Fruit fly (Drosophila melanogaster) whole organism, embryonic: Measurements from ENCODE around the gene p115.

Experiments used
- ATbp ChIP-seq: fragments of 200-800 bp; sonication (Bioruptor generic); optimal IDR thresholded peaks from 2 replicates; lab custom pipeline; 2017; ENCODE audit warnings: missing biosample characterization, mild to moderate bottlenecking, missing genetic modification characterization, missing genetic modification reagents
- Adf1 ChIP-seq: fragments of 200-800 bp; sonication (Bioruptor generic); IDR thresholded peaks from 2 replicates; pipeline ENCODE4 v1.3.6; 2022; ENCODE audit warnings: missing biosample characterization, missing genetic modification characterization
- Antp ChIP-seq: fragments of 200-800 bp; sonication (Bioruptor generic); optimal IDR thresholded peaks from 3 replicates; lab custom pipeline; 2016; ENCODE audit warnings: missing biosample characterization, missing genetic modification characterization
- CG10274 ChIP-seq: fragments of 200-800 bp; sonication (Bioruptor generic); optimal IDR thresholded peaks from 3 replicates; lab custom pipeline; 2017; ENCODE audit warnings: missing biosample characterization, mild to moderate bottlenecking, missing genetic modification characterization
- CG10462 ChIP-seq: fragments of 200-800 bp; sonication (Bioruptor generic); optimal IDR thresholded peaks from 2 replicates; lab custom pipeline; 2016; ENCODE audit warnings: missing biosample characterization, missing genetic modification characterization
- CG10543 ChIP-seq: fragments of 200-800 bp; sonication (Bioruptor generic); optimal IDR thresholded peaks from 3 replicates; lab custom pipeline; 2017; ENCODE audit warnings: missing biosample characterization, mild to moderate bottlenecking, missing genetic modification characterization, moderate library complexity
- CG11398 ChIP-seq: fragments of 200-800 bp; sonication (Bioruptor generic); optimal IDR thresholded peaks from 2 replicates; lab custom pipeline; 2016; ENCODE audit warnings: missing biosample characterization, missing genetic modification characterization
- CG12659 ChIP-seq: fragments of 200-800 bp; sonication (Bioruptor generic); optimal IDR thresholded peaks from 3 replicates; lab custom pipeline; 2017; ENCODE audit warnings: mild to moderate bottlenecking, missing biosample characterization, missing genetic modification reagents, missing genetic modification characterization
- CG12942 ChIP-seq: fragments of 200-800 bp; sonication (Bioruptor generic); optimal IDR thresholded peaks from 3 replicates; lab custom pipeline; 2016; ENCODE audit warnings: missing biosample characterization, missing genetic modification characterization
- CG14441 ChIP-seq: fragments of 200-800 bp; sonication (Bioruptor generic); IDR thresholded peaks from 2 replicates; pipeline ENCODE4 v1.3.6; 2022; ENCODE audit warnings: missing biosample characterization, missing genetic modification characterization
- CG16779 ChIP-seq: fragments of 200-800 bp; sonication (Bioruptor generic); IDR thresholded peaks from 2 replicates; pipeline ENCODE4 v1.3.6; 2022; ENCODE audit warnings: missing biosample characterization, missing genetic modification characterization
- CG16813 ChIP-seq: fragments of 200-800 bp; sonication (Bioruptor generic); IDR thresholded peaks from 3 replicates; pipeline ENCODE4 v1.3.6; 2022; ENCODE audit warnings: missing biosample characterization, missing genetic modification characterization; ENCODE audit not compliant: partially characterized antibody
- CG17612 ChIP-seq: fragments of 200-800 bp; sonication (Bioruptor generic); IDR thresholded peaks from 2 replicates; pipeline ENCODE4 v1.3.6; 2022; ENCODE audit warnings: missing biosample characterization, missing genetic modification characterization
- CG18262 ChIP-seq: fragments of 200-800 bp; optimal IDR thresholded peaks from 3 replicates; lab custom pipeline; 2019; ENCODE audit warnings: missing biosample characterization, mild to moderate bottlenecking, missing genetic modification characterization, moderate library complexity
- CG18764 ChIP-seq: fragments of 200-800 bp; sonication (Bioruptor generic); optimal IDR thresholded peaks from 3 replicates; lab custom pipeline; 2016; ENCODE audit warnings: missing biosample characterization, missing genetic modification characterization
- CG2678 ChIP-seq: fragments of 200-800 bp; sonication (Bioruptor generic); optimal IDR thresholded peaks from 3 replicates; lab custom pipeline; 2019; ENCODE audit warnings: missing biosample characterization, mild to moderate bottlenecking, missing genetic modification characterization, moderate library complexity
- CG2889 ChIP-seq: fragments of 200-800 bp; sonication (Bioruptor generic); IDR thresholded peaks from 3 replicates; pipeline ENCODE4 v1.3.6; 2022; ENCODE audit warnings: missing biosample characterization, missing genetic modification characterization
- CG30431 ChIP-seq: fragments of 200-800 bp; sonication (Bioruptor generic); optimal IDR thresholded peaks from 2 replicates; lab custom pipeline; 2017; ENCODE audit warnings: missing biosample characterization, missing genetic modification characterization
- CG34422 ChIP-seq: fragments of 200-800 bp; sonication (Bioruptor generic); IDR thresholded peaks from 3 replicates; pipeline ENCODE4 v1.3.6; 2022; ENCODE audit warnings: missing biosample characterization, missing genetic modification characterization
- CG42726 ChIP-seq: fragments of 200-800 bp; sonication (Bioruptor generic); IDR thresholded peaks from 2 replicates; pipeline ENCODE4 v1.3.6; 2022; ENCODE audit warnings: missing biosample characterization, missing genetic modification characterization; ENCODE audit not compliant: partially characterized antibody
- CG4328 ChIP-seq: fragments of 200-800 bp; sonication (Bioruptor generic); optimal IDR thresholded peaks from 3 replicates; lab custom pipeline; 2017; ENCODE audit warnings: missing biosample characterization, missing genetic modification reagents, missing genetic modification characterization
- CG7963 ChIP-seq: fragments of 200-800 bp; sonication (Bioruptor generic); IDR thresholded peaks from 3 replicates; pipeline ENCODE4 v1.3.6; 2022; ENCODE audit warnings: missing biosample characterization, missing genetic modification characterization; ENCODE audit not compliant: partially characterized antibody
- CG9797 ChIP-seq: fragments of 200-800 bp; sonication (Bioruptor generic); optimal IDR thresholded peaks from 3 replicates; lab custom pipeline; 2018; ENCODE audit warnings: missing biosample characterization, mild to moderate bottlenecking, missing genetic modification characterization
- Drgx ChIP-seq: fragments of 200-800 bp; sonication (Bioruptor generic); IDR thresholded peaks from 2 replicates; pipeline ENCODE4 v1.3.6; 2022; ENCODE audit warnings: missing biosample characterization, missing genetic modification characterization
- Gug ChIP-seq: fragments of 200-800 bp; sonication (Bioruptor generic); IDR thresholded peaks from 4 replicates; pipeline ENCODE4 v1.3.6; 2022; ENCODE audit warnings: missing biosample characterization, missing genetic modification characterization
- H2.0 ChIP-seq: fragments of 200-800 bp; sonication (Bioruptor generic); IDR thresholded peaks from 2 replicates; pipeline ENCODE4 v1.3.6; 2022; ENCODE audit warnings: missing biosample characterization, missing genetic modification characterization
- HLH54F ChIP-seq: fragments of 200-800 bp; sonication (Bioruptor generic); optimal IDR thresholded peaks from 3 replicates; lab custom pipeline; 2016; ENCODE audit warnings: missing biosample characterization, missing genetic modification characterization
- HmgD ChIP-seq: fragments of 200-800 bp; sonication (Bioruptor generic); optimal IDR thresholded peaks from 3 replicates; lab custom pipeline; 2016; ENCODE audit warnings: missing biosample characterization, missing genetic modification characterization
- Hmx ChIP-seq: fragments of 200-800 bp; sonication (Bioruptor generic); optimal IDR thresholded peaks from 2 replicates; lab custom pipeline; 2016; ENCODE audit warnings: missing biosample characterization, missing genetic modification characterization
- Mrtf ChIP-seq: fragments of 200-800 bp; sonication (Bioruptor generic); IDR thresholded peaks from 3 replicates; pipeline ENCODE4 v1.3.6; 2022; ENCODE audit warnings: missing biosample characterization, missing genetic modification characterization
- NC2α ChIP-seq: fragments of 200-800 bp; sonication (Bioruptor generic); optimal IDR thresholded peaks from 2 replicates; lab custom pipeline; 2016; ENCODE audit warnings: missing biosample characterization, missing genetic modification characterization
- Scr ChIP-seq: fragments of 200-800 bp; sonication (Bioruptor generic); IDR thresholded peaks from 2 replicates; pipeline ENCODE4 v1.3.6; 2022; ENCODE audit warnings: missing biosample characterization, missing genetic modification characterization; ENCODE audit not compliant: partially characterized antibody
- Sox100B ChIP-seq: fragments of 200-800 bp; sonication (Bioruptor generic); optimal IDR thresholded peaks from 3 replicates; lab custom pipeline; 2018; ENCODE audit warnings: missing biosample characterization, mild to moderate bottlenecking, missing genetic modification characterization
- Spps ChIP-seq: fragments of 200-800 bp; sonication (Bioruptor generic); optimal IDR thresholded peaks from 2 replicates; lab custom pipeline; 2018; ENCODE audit warnings: missing biosample characterization, mild to moderate bottlenecking, missing genetic modification characterization
- ac ChIP-seq: fragments of 200-800 bp; sonication (Bioruptor generic); optimal IDR thresholded peaks from 3 replicates; lab custom pipeline; 2017; ENCODE audit warnings: missing biosample characterization, mild to moderate bottlenecking, missing genetic modification characterization
- chinmo ChIP-seq: fragments of 200-800 bp; sonication (Bioruptor generic); IDR thresholded peaks from 4 replicates; pipeline ENCODE4 v1.3.6; 2022; ENCODE audit warnings: missing biosample characterization, missing genetic modification characterization; ENCODE audit not compliant: partially characterized antibody
- dan ChIP-seq: fragments of 200-800 bp; sonication (Bioruptor generic); IDR thresholded peaks from 2 replicates; pipeline ENCODE4 v1.3.6; 2022; ENCODE audit warnings: missing biosample characterization, missing genetic modification characterization
- dm ChIP-seq: fragments of 200-800 bp; sonication (Bioruptor generic); optimal IDR thresholded peaks from 3 replicates; lab custom pipeline; 2016; ENCODE audit warnings: missing biosample characterization, missing genetic modification characterization
- eve ChIP-seq, 2 experiments: fragments of >200 bp; optimal IDR thresholded peaks; 2 replicates each; lab custom pipeline; 2017; ENCODE audit warnings: missing biosample characterization in 2 of 2, missing genetic modification characterization in 2 of 2
- fu2 ChIP-seq: fragments of 200-800 bp; sonication (Bioruptor generic); optimal IDR thresholded peaks from 2 replicates; lab custom pipeline; 2016; ENCODE audit warnings: missing biosample characterization, missing genetic modification characterization
- gem ChIP-seq: fragments of 200-800 bp; sonication (Bioruptor generic); optimal IDR thresholded peaks from 2 replicates; lab custom pipeline; 2019; ENCODE audit warnings: missing biosample characterization, mild to moderate bottlenecking, missing genetic modification characterization, moderate library complexity
- knrl ChIP-seq: fragments of 200-800 bp; sonication (Bioruptor generic); IDR thresholded peaks from 3 replicates; pipeline ENCODE4 v1.3.6; 2022; ENCODE audit warnings: missing biosample characterization, missing genetic modification characterization; ENCODE audit not compliant: partially characterized antibody
- odd ChIP-seq: fragments of 200-800 bp; sonication (Bioruptor generic); optimal IDR thresholded peaks from 2 replicates; lab custom pipeline; 2017; ENCODE audit warnings: missing biosample characterization, mild to moderate bottlenecking, missing genetic modification characterization
- slou ChIP-seq: fragments of 200-800 bp; sonication (Bioruptor generic); optimal IDR thresholded peaks from 3 replicates; lab custom pipeline; 2016; ENCODE audit warnings: missing biosample characterization, missing genetic modification characterization
- sna ChIP-seq: fragments of 200-800 bp; sonication (Bioruptor generic); IDR thresholded peaks from 2 replicates; pipeline ENCODE4 v1.3.6; 2022; ENCODE audit warnings: missing biosample characterization, missing genetic modification characterization; ENCODE audit not compliant: partially characterized antibody
- usp ChIP-seq: fragments of >200 bp; optimal IDR thresholded peaks from 2 replicates; lab custom pipeline; 2017; ENCODE audit warnings: missing biosample characterization, missing genetic modification characterization
- wek ChIP-seq: fragments of 200-800 bp; sonication (Bioruptor generic); optimal IDR thresholded peaks from 3 replicates; lab custom pipeline; 2018; ENCODE audit warnings: missing biosample characterization, mild to moderate bottlenecking, missing genetic modification characterization, moderate library complexity
- yki ChIP-seq: fragments of >200 bp; optimal IDR thresholded peaks from 3 replicates; lab custom pipeline; 2018

Gene p115

DNA sequence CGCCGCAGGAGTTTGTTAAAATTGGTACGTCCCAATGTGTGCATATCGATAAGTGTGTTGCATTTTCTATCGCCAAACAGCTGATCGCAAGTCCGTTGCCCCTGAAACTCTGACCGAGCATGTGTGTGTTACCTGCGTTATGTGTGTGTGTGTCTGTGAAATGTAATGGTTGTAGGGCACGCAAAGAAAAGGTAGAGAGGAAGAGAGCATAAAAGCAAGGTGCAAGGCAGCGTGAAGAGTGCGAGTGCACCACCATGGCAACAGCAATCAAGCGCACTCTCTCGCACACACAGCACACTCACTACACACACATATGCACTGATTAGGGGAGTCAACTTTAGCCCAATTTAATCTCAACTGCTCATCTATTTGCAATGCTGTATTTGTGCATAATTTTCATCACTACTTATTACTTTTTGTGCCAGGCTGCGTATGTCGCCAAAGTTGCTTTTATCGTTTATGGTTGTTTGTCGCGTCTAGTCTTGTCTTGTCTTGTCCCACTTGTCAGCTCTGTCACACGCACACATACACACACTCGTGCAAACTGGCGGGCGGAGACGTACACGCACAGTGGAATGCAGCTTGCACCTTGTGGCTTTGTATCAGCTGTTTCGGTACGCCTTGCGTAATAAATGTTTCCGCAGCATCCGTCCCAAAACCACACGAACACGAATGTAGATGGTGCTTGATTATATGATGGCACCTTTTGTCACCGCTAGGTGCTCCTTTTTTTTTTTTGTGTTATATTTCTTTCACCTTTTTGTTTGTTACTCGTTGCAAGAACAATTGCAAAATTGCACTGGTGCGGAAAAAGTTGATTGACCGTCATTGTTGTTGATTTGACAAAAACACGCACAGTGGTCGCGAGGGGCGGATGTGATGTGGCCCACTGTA lies 44.0 kb downstream of the p115 start (continued):
- TF ChIP-seq CG14441 (GFP tag; lab: Robert Waterston, UW), result peak; percentile 64
- peak; percentile 61 for TF ChIP-seq CG18764 (GFP tag; lab: Kevin White, UChicago)
- no peak for TF ChIP-seq CG7963 (GFP tag; lab: Robert Waterston, UW)
- TF ChIP-seq CG10543 (GFP tag; lab: Kevin White, UChicago), result peak; percentile 70
- peak; percentile 79 for TF ChIP-seq Antp (GFP tag; lab: Kevin White, UChicago)
- 0 out of 3 replicates have a peak, but pooled peaks have one; percentile 15 for TF ChIP-seq CG2889
- TF ChIP-seq usp (GFP tag; lab: Kevin White, UChicago), result no peak
- TF ChIP-seq CG11398, result peak; percentile 76
- TF ChIP-seq ac (GFP tag; lab: Kevin White, UChicago), result peak; percentile 32
- no peak for TF ChIP-seq sna (GFP tag; lab: Robert Waterston, UW)
- TF ChIP-seq CG12659 (GFP tag; lab: Kevin White, UChicago), result peak; percentile 79
- TF ChIP-seq slou, result no peak
- peak; percentile 78 for TF ChIP-seq NC2α (GFP tag; lab: Kevin White, UChicago)
- TF ChIP-seq CG30431 (GFP tag; lab: Kevin White, UChicago), result peak; percentile 86
- no peak for TF ChIP-seq Scr (GFP tag; lab: Robert Waterston, UW)
- peak in 1 of 2 experiments; percentile 46 for TF ChIP-seq eve (GFP tag; optimal IDR thresholded peaks at IDR 0.05; lab: Kevin White, UChicago)
- TF ChIP-seq ATbp (GFP tag; lab: Kevin White, UChicago), result peak; percentile 88
- peak; percentile 87 for TF ChIP-seq CG2678 (tag; lab: Kevin White, UChicago)
- 0 out of 2 replicates have a peak, but pooled peaks have one; percentile 40 for TF ChIP-seq H2.0 (GFP tag; lab: Robert Waterston, UW)
- peak; percentile 14 for TF ChIP-seq CG9797 (GFP tag; lab: Kevin White, UChicago)
- peak; percentile 82 for TF ChIP-seq Gug (GFP tag; lab: Robert Waterston, UW)
- no peak for TF ChIP-seq knrl (GFP tag; lab: Robert Waterston, UW)
- TF ChIP-seq Drgx, result peak; percentile 82
- peak; percentile 44 for TF ChIP-seq HmgD (GFP tag; lab: Kevin White, UChicago)
- peak; percentile 72 for TF ChIP-seq dm (GFP tag; lab: Kevin White, UChicago)
- TF ChIP-seq CG42726 (GFP tag; lab: Robert Waterston, UW), result no peak
- TF ChIP-seq Adf1 (GFP tag; lab: Robert Waterston, UW), result no peak
- TF ChIP-seq CG4328, result peak; percentile 80
- TF ChIP-seq gem (tag; lab: Kevin White, UChicago), result peak; percentile 89
- TF ChIP-seq Sox100B (GFP tag; lab: Kevin White, UChicago), result peak; percentile 93
- TF ChIP-seq CG10274 (GFP tag; lab: Kevin White, UChicago), result peak; percentile 66
- peak; percentile 58; the same call in 2 of the 3 replicates for TF ChIP-seq CG34422 (GFP tag; lab: Robert Waterston, UW)
- TF ChIP-seq HLH54F (GFP tag; lab: Kevin White, UChicago), result peak; percentile 56
- peak; percentile 70 for TF ChIP-seq CG12942 (GFP tag; lab: Kevin White, UChicago)
- peak; percentile 77 for TF ChIP-seq CG10462 (GFP tag; lab: Kevin White, UChicago)
- TF ChIP-seq chinmo, result 0 out of 4 replicates have a peak, but pooled peaks have one; percentile 36
- TF ChIP-seq wek (GFP tag; lab: Kevin White, UChicago), result peak; percentile 12
- peak; percentile 92 for TF ChIP-seq CG18262 (tag; lab: Kevin White, UChicago)
- TF ChIP-seq Mrtf (GFP tag; lab: Robert Waterston, UW), result 0 out of 3 replicates have a peak, but pooled peaks have one; percentile 9
- peak; percentile 54 for TF ChIP-seq Spps (tag; lab: Kevin White, UChicago)
- TF ChIP-seq odd (GFP tag; lab: Kevin White, UChicago), result peak; percentile 82
- TF ChIP-seq dan (GFP tag; lab: Robert Waterston, UW), result peak; percentile 61
- TF ChIP-seq CG16779 (GFP tag; lab: Robert Waterston, UW), result no peak
- no peak for TF ChIP-seq CG17612 (GFP tag; lab: Robert Waterston, UW)
- TF ChIP-seq Hmx (GFP tag; lab: Kevin White, UChicago), result no peak
- no peak for TF ChIP-seq yki (lab: Kevin White, UChicago)
- TF ChIP-seq CG16813 (GFP tag; lab: Robert Waterston, UW), result no peak; the same call in 2 of the 3 replicates
- peak; percentile 40 for TF ChIP-seq fu2 (GFP tag; lab: Kevin White, UChicago)
